Worm (Caenorhabditis elegans) whole organism, L4 larva: ENCODE results near the gene dot-1.3.

Source experiments
- F10B5.3 ChIP-seq: sonication (generic microtip); optimal IDR thresholded peaks from 2 replicates; lab custom pipeline; 2016; ENCODE audit warnings: mild to moderate bottlenecking, missing genetic modification characterization, missing compliant biosample characterization
- F49E8.2 ChIP-seq: sonication (generic microtip); optimal IDR thresholded peaks from 2 replicates; lab custom pipeline; 2016; ENCODE audit warnings: missing compliant biosample characterization, mild to moderate bottlenecking, missing genetic modification characterization, borderline replicate concordance
- R02D3.7 ChIP-seq: fragments of 150-350 bp; sonication (generic microtip); optimal IDR thresholded peaks from 3 replicates; lab custom pipeline; 2014; ENCODE audit warnings: missing biosample characterization, missing genetic modification characterization
- Y5F2A.4 ChIP-seq: fragments of 200-800 bp; sonication (Bioruptor generic); optimal IDR thresholded peaks from 2 replicates; lab custom pipeline; 2018; ENCODE audit warnings: mild to moderate bottlenecking, missing genetic modification characterization, missing compliant biosample characterization
- ZK337.2 ChIP-seq: fragments of 200-800 bp; sonication (Bioruptor generic); IDR thresholded peaks from 2 replicates; pipeline ENCODE4 v1.3.6; 2022; ENCODE audit warnings: missing genetic modification reagents, missing genetic modification characterization, missing compliant biosample characterization
- arid-1 ChIP-seq: fragments of 200-800 bp; sonication (Bioruptor generic); conservative IDR thresholded peaks from 2 replicates; pipeline ENCODE4 v1.3.6; 2022; ENCODE audit warnings: missing genetic modification reagents, missing genetic modification characterization, missing compliant biosample characterization
- ceh-28 ChIP-seq: fragments of 150-350 bp; optimal IDR thresholded peaks from 2 replicates; lab custom pipeline; 2014; ENCODE audit warnings: missing biosample characterization, missing genetic modification reagents, missing genetic modification characterization
- ceh-62 ChIP-seq: sonication (generic microtip); optimal IDR thresholded peaks from 2 replicates; lab custom pipeline; 2017; ENCODE audit warnings: missing biosample characterization, missing genetic modification characterization
- ceh-82 ChIP-seq: sonication (generic microtip); optimal IDR thresholded peaks from 2 replicates; lab custom pipeline; 2017; ENCODE audit warnings: missing biosample characterization, missing genetic modification characterization
- daf-12 ChIP-seq: fragments of 150-350 bp; optimal IDR thresholded peaks from 2 replicates; lab custom pipeline; 2014; ENCODE audit warnings: missing biosample characterization, missing genetic modification reagents, missing genetic modification characterization
- daf-16 ChIP-seq, 3 experiments: sonication (generic microtip); optimal IDR thresholded peaks; 2 replicates each; lab custom pipeline; 2016 to 2017; ENCODE audit warnings: missing genetic modification characterization in 3 of 3, missing genetic modification reagents in 3 of 3, mild to moderate bottlenecking in 2 of 3, missing compliant biosample characterization in 2 of 3, missing biosample characterization in 1 of 3, moderate library complexity in 1 of 3
- daf-8 ChIP-seq: fragments of 200-800 bp; sonication (Bioruptor generic); IDR thresholded peaks from 2 replicates; pipeline ENCODE4 v1.3.6; 2022; ENCODE audit warnings: missing genetic modification characterization, missing compliant biosample characterization
- dmd-6 ChIP-seq: fragments of 200-800 bp; sonication (Bioruptor generic); IDR thresholded peaks from 2 replicates; pipeline ENCODE4 v1.3.6; 2022; ENCODE audit warnings: missing genetic modification reagents, missing genetic modification characterization, missing compliant biosample characterization
- dpl-1 ChIP-seq: fragments of 150-350 bp; optimal IDR thresholded peaks from 2 replicates; lab custom pipeline; 2014; ENCODE audit warnings: missing biosample characterization, missing genetic modification reagents, missing genetic modification characterization
- duxl-1 ChIP-seq: sonication (generic microtip); optimal IDR thresholded peaks from 2 replicates; lab custom pipeline; 2016; ENCODE audit warnings: mild to moderate bottlenecking, missing genetic modification characterization, moderate library complexity, missing compliant biosample characterization; ENCODE audit not compliant: poor library complexity
- dve-1 ChIP-seq: sonication (generic microtip); optimal IDR thresholded peaks from 2 replicates; lab custom pipeline; 2017; ENCODE audit warnings: antibody characterized with exemption, mild to moderate bottlenecking, missing genetic modification characterization, missing compliant biosample characterization; ENCODE audit not compliant: insufficient read depth
- hif-1 ChIP-seq, 2 experiments: sonication (generic microtip); optimal IDR thresholded peaks; 2 replicates each; lab custom pipeline; 2016 to 2017; ENCODE audit warnings: missing compliant biosample characterization in 2 of 2, missing genetic modification characterization in 2 of 2, missing genetic modification reagents in 2 of 2, missing genotype in 2 of 2, mild to moderate bottlenecking in 1 of 2
- hlh-30 ChIP-seq: sonication (generic microtip); optimal IDR thresholded peaks from 2 replicates; lab custom pipeline; 2017; ENCODE audit warnings: antibody characterized with exemption, mild to moderate bottlenecking, missing genetic modification characterization, missing compliant biosample characterization; ENCODE audit not compliant: insufficient read depth
- lin-39 ChIP-seq: fragments of 150-350 bp; optimal IDR thresholded peaks from 2 replicates; lab custom pipeline; 2014; ENCODE audit warnings: missing biosample characterization, missing genetic modification reagents, missing genetic modification characterization
- lir-3 ChIP-seq: sonication (generic microtip); optimal IDR thresholded peaks from 2 replicates; lab custom pipeline; 2016; ENCODE audit warnings: mild to moderate bottlenecking, missing genetic modification characterization, missing compliant biosample characterization
- madf-5 ChIP-seq, 2 experiments: fragments of 200-800 bp; sonication (Bioruptor generic); IDR thresholded peaks; 2 replicates each; pipeline ENCODE4 v1.3.6; 2022; ENCODE audit warnings: missing compliant biosample characterization in 2 of 2, missing genetic modification characterization in 2 of 2
- mdl-1 ChIP-seq, 2 experiments: fragments of 150-350 bp in 1 of 2; sonication (generic microtip) in 1 of 2; optimal IDR thresholded peaks; 2 replicates each; lab custom pipeline; 2014 to 2017; ENCODE audit warnings: missing biosample characterization in 2 of 2, missing genetic modification characterization in 2 of 2
- mdt-29 ChIP-seq: fragments of 200-800 bp; sonication (Bioruptor generic); IDR thresholded peaks from 2 replicates; pipeline ENCODE4 v1.3.6; 2022; ENCODE audit warnings: missing genetic modification reagents, missing genetic modification characterization, missing compliant biosample characterization
- mep-1 ChIP-seq: fragments of 150-350 bp; sonication (generic microtip); optimal IDR thresholded peaks from 3 replicates; lab custom pipeline; 2014; ENCODE audit warnings: missing biosample characterization, missing genetic modification characterization
- nhr-28 ChIP-seq: fragments of 150-350 bp; optimal IDR thresholded peaks from 2 replicates; lab custom pipeline; 2014; ENCODE audit warnings: missing biosample characterization, missing genetic modification characterization
- nhr-41 ChIP-seq: fragments of 200-800 bp; sonication (Bioruptor generic); IDR thresholded peaks from 2 replicates; pipeline ENCODE4 v1.3.6; 2022; ENCODE audit warnings: missing genetic modification reagents, missing genetic modification characterization, missing compliant biosample characterization
- nhr-48 ChIP-seq: sonication (generic microtip); optimal IDR thresholded peaks from 2 replicates; lab custom pipeline; 2016; ENCODE audit warnings: mild to moderate bottlenecking, missing genetic modification characterization, missing compliant biosample characterization
- nhr-6 ChIP-seq: fragments of 150-350 bp; optimal IDR thresholded peaks from 2 replicates; lab custom pipeline; 2014; ENCODE audit warnings: missing biosample characterization, missing genetic modification characterization
- nhr-76 ChIP-seq: fragments of 150-350 bp; optimal IDR thresholded peaks from 2 replicates; lab custom pipeline; 2014; ENCODE audit warnings: missing biosample characterization, missing genetic modification characterization
- nhr-77 ChIP-seq: fragments of 150-350 bp; optimal IDR thresholded peaks from 2 replicates; lab custom pipeline; 2014; ENCODE audit warnings: missing biosample characterization, missing genetic modification characterization
- pha-4 ChIP-seq, 2 experiments: fragments of 150-350 bp in 1 of 2; fragments of 200-800 bp in 1 of 2; sonication (Bioruptor generic) in 1 of 2; IDR thresholded peaks in 1 of 2; optimal IDR thresholded peaks in 1 of 2; 2 replicates each; pipeline versions ENCODE4 v1.3.6 to Lab custom; 2014 to 2022; ENCODE audit warnings: missing genetic modification characterization in 2 of 2, missing genetic modification reagents in 2 of 2, missing biosample characterization in 1 of 2, missing compliant biosample characterization in 1 of 2
- set-16 ChIP-seq: fragments of 200-800 bp; sonication (Bioruptor generic); IDR thresholded peaks from 2 replicates; pipeline ENCODE4 v1.3.6; 2022; ENCODE audit warnings: missing genetic modification reagents, missing genetic modification characterization, missing compliant biosample characterization
- snpc-4 ChIP-seq: fragments of 150-350 bp; optimal IDR thresholded peaks from 2 replicates; lab custom pipeline; 2014; ENCODE audit warnings: missing biosample characterization, missing genetic modification characterization
- spr-1 ChIP-seq: sonication (generic microtip); optimal IDR thresholded peaks from 2 replicates; lab custom pipeline; 2016; ENCODE audit warnings: mild to moderate bottlenecking, missing genetic modification characterization, missing compliant biosample characterization
- tra-1 ChIP-seq: fragments of 200-800 bp; sonication (Bioruptor generic); IDR thresholded peaks from 2 replicates; pipeline ENCODE4 v1.3.6; 2022; ENCODE audit warnings: missing genetic modification reagents, missing genetic modification characterization, missing compliant biosample characterization
- unc-62 ChIP-seq, 3 experiments: fragments of 150-350 bp in 1 of 3; sonication (generic microtip); optimal IDR thresholded peaks in 2 of 3; peaks in 1 of 3; 1 replicate in 1 of 3; 2 replicates in 2 of 3; lab custom pipeline; 2014 to 2017; ENCODE audit warnings: missing biosample characterization in 3 of 3, missing genetic modification characterization in 3 of 3, missing genetic modification reagents in 3 of 3, missing genotype in 1 of 3
- zip-2 ChIP-seq: fragments of 150-350 bp; optimal IDR thresholded peaks from 2 replicates; lab custom pipeline; 2014; ENCODE audit warnings: missing biosample characterization, missing genetic modification characterization

dot-1.3 gene

ce11 chrX:12299834-12300233 is 2.8 kb downstream of the dot-1.3 start, which contains the start of gene W06D11.5:
Gene W06D11.5, plus strand, starts transcription at chrX:12300134.
- no peak for TF ChIP-seq mep-1 (tag; lab: Kevin White, UChicago)
- no peak for TF ChIP-seq ceh-28 (tag; lab: Kevin White, UChicago)
- no peak for TF ChIP-seq lin-39 (tag; lab: Kevin White, UChicago)
- TF ChIP-seq arid-1 (GFP tag; lab: Robert Waterston, UW) = no peak
- no peak for TF ChIP-seq nhr-76 (tag; lab: Kevin White, UChicago)

DNA sequence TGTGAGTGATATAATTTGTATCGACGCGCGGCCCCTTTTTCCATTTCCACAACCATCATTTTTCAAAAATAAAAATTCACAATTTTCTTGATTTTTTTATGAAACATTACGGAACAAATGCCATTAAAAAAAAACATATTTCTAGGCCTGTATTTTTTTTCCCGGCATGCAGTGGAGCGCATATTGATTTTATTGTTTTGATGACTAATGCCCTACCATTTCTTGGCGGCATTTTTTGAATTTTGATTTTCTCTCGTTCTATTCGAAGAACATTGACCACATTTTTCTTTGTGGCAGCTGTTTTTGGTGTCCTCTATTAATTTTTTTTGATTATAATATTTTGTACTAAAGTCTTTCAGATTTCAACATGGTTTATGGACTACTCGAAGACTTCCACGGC is 4.3 kb downstream of the dot-1.3 start, which contains the start of gene W06D11.3:
Gene W06D11.3 (plus strand): TSS at position 360 of the 400 bp plus-strand sequence.
- no peak for TF ChIP-seq duxl-1 (tag; lab: Kevin White, UChicago)
- no peak for TF ChIP-seq ceh-82 (tag; lab: Kevin White, UChicago)
- TF ChIP-seq tra-1 (GFP tag; lab: Robert Waterston, UW) = no peak
- no peak for TF ChIP-seq zip-2 (tag; lab: Kevin White, UChicago)
- TF ChIP-seq madf-5 (GFP tag; IDR thresholded peaks at IDR 0.05; lab: Robert Waterston, UW) = no peak
- TF ChIP-seq mdt-29 (GFP tag; lab: Robert Waterston, UW) = no peak
- TF ChIP-seq dpl-1 (GFP tag; lab: Kevin White, UChicago) = no peak
- TF ChIP-seq R02D3.7 (tag; lab: Kevin White, UChicago) = no peak
- TF ChIP-seq Y5F2A.4 (GFP tag; lab: Kevin White, UChicago) = no peak
- no peak for TF ChIP-seq daf-8

DNA sequence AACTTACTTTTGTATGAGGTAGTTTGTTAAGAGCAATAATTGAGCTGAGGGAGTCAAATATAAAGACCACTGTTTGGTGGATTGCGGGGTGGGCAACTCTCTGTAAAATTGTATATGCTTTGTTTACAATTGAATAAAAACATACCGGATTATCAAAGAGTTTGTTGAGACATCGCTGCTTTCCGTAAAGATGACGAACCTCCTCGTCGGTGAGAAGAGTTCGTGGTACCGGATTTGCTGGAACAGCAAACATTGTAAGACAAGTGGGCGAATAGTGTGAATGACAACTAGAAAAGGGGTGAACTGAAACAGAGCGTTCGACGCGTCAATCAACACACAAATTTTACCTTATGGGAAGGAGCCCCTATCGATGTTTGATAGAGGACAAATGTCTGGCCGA is 6.3 kb downstream of the dot-1.3 start, which contains the start of gene W06D11.2:
Gene W06D11.2 (minus strand): TSS at position 339 of the 400 bp plus-strand sequence.
- TF ChIP-seq unc-62 (GFP tag; optimal IDR thresholded peaks at IDR 0.05 in 1 of 2; lab: Kevin White, UChicago) (peak in 1 of 2 experiments; percentile 96), unc-62 (tag; optimal IDR thresholded peaks at IDR 0.05; lab: Kevin White, UChicago) (no peak), ceh-62 (tag; lab: Kevin White, UChicago) (no peak), nhr-48 (no peak)

- TF ChIP-seq daf-16 (GFP tag; optimal IDR thresholded peaks at IDR 0.05; lab: Kevin White, UChicago) (no peak), daf-16 (tag; optimal IDR thresholded peaks at IDR 0.05; lab: Kevin White, UChicago) (no peak), pha-4 (GFP tag; IDR thresholded peaks at IDR 0.05; lab: Robert Waterston, UW) (no peak), pha-4 (tag; optimal IDR thresholded peaks at IDR 0.05; lab: Kevin White, UChicago) (no peak), unc-62 (GFP tag; optimal IDR thresholded peaks at IDR 0.05 in 1 of 2; lab: Kevin White, UChicago) (peak in 1 of 2 experiments; percentile 61), unc-62 (tag; optimal IDR thresholded peaks at IDR 0.05; lab: Kevin White, UChicago) (no peak)
These were observed 8.4 kb downstream of the dot-1.3 start, which contains the start of gene W06D11.1 for ce11 chrX:12294263-12294662. Gene W06D11.1, plus strand, starts transcription at chrX:12294563.

ce11 chrX:12290539-12290938 is 12.1 kb downstream of the dot-1.3 start, which contains the start of gene C04B4.4:
Gene C04B4.4, plus strand, starts transcription at chrX:12290839.
- TF ChIP-seq ZK337.2 (GFP tag; lab: Robert Waterston, UW) (no peak), mdl-1 (tag; optimal IDR thresholded peaks at IDR 0.05; lab: Kevin White, UChicago) (no peak), hlh-30 (no peak), zip-2 (tag; lab: Kevin White, UChicago) (no peak), F49E8.2 (tag; lab: Kevin White, UChicago) (no peak), spr-1 (no peak), F10B5.3 (tag; lab: Kevin White, UChicago) (no peak), nhr-28 (no peak), dmd-6 (GFP tag; lab: Robert Waterston, UW) (no peak), nhr-77 (no peak), hif-1 (tag; optimal IDR thresholded peaks at IDR 0.05; lab: Kevin White, UChicago) (no peak), nhr-41 (GFP tag; lab: Robert Waterston, UW) (no peak), dve-1 (no peak), set-16 (GFP tag; lab: Robert Waterston, UW) (no peak), snpc-4 (tag; lab: Kevin White, UChicago) (no peak), daf-12 (tag; lab: Kevin White, UChicago) (no peak), nhr-6 (no peak), lin-39 (tag; lab: Kevin White, UChicago) (no peak), nhr-76 (tag; lab: Kevin White, UChicago) (no peak), lir-3 (tag; lab: Kevin White, UChicago) (no peak)
